Worm (Caenorhabditis elegans): ENCODE results near the gene ttc-37.

- TF ChIP-seq lin-15B (tag; optimal IDR thresholded peaks at IDR 0.05): no peak
- TF ChIP-seq nhr-23 (tag; optimal IDR thresholded peaks at IDR 0.05): no peak
- TF ChIP-seq fkh-10 (GFP tag; optimal IDR thresholded peaks at IDR 0.05): no peak
- TF ChIP-seq nhr-11 (tag; optimal IDR thresholded peaks at IDR 0.05): no peak
- TF ChIP-seq skn-1 (tag; optimal IDR thresholded peaks at IDR 0.05): no peak
- no peak for TF ChIP-seq nhr-237 (tag; optimal IDR thresholded peaks at IDR 0.05)
- TF ChIP-seq snpc-4 (tag; optimal IDR thresholded peaks at IDR 0.05): no peak
These were observed 35.1 kb downstream of the ttc-37 start, which contains the start of gene C52A10.3 for ce11 chrV:5239404-5239803.
